Fruit fly (Drosophila melanogaster) whole organism, larva: ENCODE results near the gene CG14137.
"Not testable (repeated sequence)": the region's sequence is repeated elsewhere in the genome, so short reads cannot be mapped to it uniquely, and the experiment has no call there.

ENCODE experiments used
- noc ChIP-seq: fragments of 200-800 bp; sonication (Bioruptor generic); optimal IDR thresholded peaks from 3 replicates; lab custom pipeline; 2019; ENCODE audit warnings: missing biosample characterization, mild to moderate bottlenecking, missing genetic modification characterization, moderate library complexity

CG14137 gene

dm6 chr3L:11579919-11580318, 19.9 kb downstream of the CG14137 start, which contains the start of gene CG43390:
Gene CG43390 (minus strand): TSS chr3L:11579950.
- no peak for TF ChIP-seq noc (tag; lab: Kevin White, UChicago)

- TF ChIP-seq noc (tag; lab: Kevin White, UChicago), result no peak
Measured at dm6 chr3L:11578847-11579246, 21.0 kb downstream of the CG14137 start.

dm6 chr3L:11578211-11578673, 21.6 kb downstream of the CG14137 start, which contains the start of gene CG33270:
Gene CG33270 (minus strand): TSS chr3L:11578623.
- no peak for TF ChIP-seq noc (tag; lab: Kevin White, UChicago)

- TF ChIP-seq noc (tag; lab: Kevin White, UChicago), result no peak
Measured at dm6 chr3L:11577395-11577794, 22.5 kb downstream of the CG14137 start, which contains the start of gene CG33271. Gene CG33271 (minus strand): TSS chr3L:11577495.

- not testable (repeated sequence) for TF ChIP-seq noc (tag; lab: Kevin White, UChicago)
Measured at dm6 chr3L:11576944-11577343, 22.9 kb downstream of the CG14137 start, which contains the start of gene CG33489. Gene CG33489 (minus strand): TSS chr3L:11577044.

- no peak for TF ChIP-seq noc (tag; lab: Kevin White, UChicago)
Measured at dm6 chr3L:11574563-11574962, 25.3 kb downstream of the CG14137 start, which contains the start of gene CG33490. Gene CG33490 (minus strand): TSS chr3L:11574663.

- no peak for TF ChIP-seq noc (tag; lab: Kevin White, UChicago)
Measured at dm6 chr3L:11563972-11564533, 35.8 kb downstream of the CG14137 start, which contains the start of the genes CG46412 and CG33267. Gene CG46412 (minus strand): TSS chr3L:11564072. Gene CG33267 (plus strand): TSS chr3L:11564483.

- peak; percentile 88 for TF ChIP-seq noc (tag; lab: Kevin White, UChicago)
Measured at dm6 chr3L:11561946-11562760, 37.7 kb downstream of the CG14137 start, which contains the start of the genes CG7394 and Mob2. Gene CG7394 (plus strand): TSS chr3L:11561996. Gene Mob2 (minus strand): TSS chr3L:11562233.

dm6 chr3L:11560885-11561284, 39.0 kb downstream of the CG14137 start:
- TF ChIP-seq noc (tag; lab: Kevin White, UChicago), result no peak

dm6 chr3L:11557209-11557608, 42.7 kb downstream of the CG14137 start:
- no peak for TF ChIP-seq noc (tag; lab: Kevin White, UChicago)

dm6 chr3L:11556637-11557036, 43.2 kb downstream of the CG14137 start:
- TF ChIP-seq noc (tag; lab: Kevin White, UChicago), result peak; percentile 41

- TF ChIP-seq noc (tag; lab: Kevin White, UChicago), result peak; percentile 47
Measured at dm6 chr3L:11555662-11556460, 44.0 kb downstream of the CG14137 start.

- TF ChIP-seq noc (tag; lab: Kevin White, UChicago), result no peak
Measured at dm6 chr3L:11554796-11555195, 45.1 kb downstream of the CG14137 start.

- TF ChIP-seq noc (tag; lab: Kevin White, UChicago), result no peak
Measured at dm6 chr3L:11554338-11554737, 45.5 kb downstream of the CG14137 start.

- no peak for TF ChIP-seq noc (tag; lab: Kevin White, UChicago)
Measured at dm6 chr3L:11553672-11554068, 46.2 kb downstream of the CG14137 start.
